Worm (Caenorhabditis elegans) whole organism, L4/young adult: ENCODE measurements around the gene fmo-3.

Experiments
- W03F9.2 ChIP-seq: fragments of 150-350 bp; optimal IDR thresholded peaks from 2 replicates; lab custom pipeline; 2014; ENCODE audit warnings: missing biosample characterization, missing genetic modification characterization
- dao-5 ChIP-seq: sonication (generic microtip); optimal IDR thresholded peaks from 2 replicates; lab custom pipeline; 2016; ENCODE audit warnings: missing genotype, missing genetic modification characterization, moderate library complexity, missing compliant biosample characterization
- him-1 ChIP-seq: sonication (generic microtip); optimal IDR thresholded peaks from 2 replicates; lab custom pipeline; 2016; ENCODE audit warnings: missing genotype, missing genetic modification reagents, missing genetic modification characterization, missing compliant biosample characterization

Gene fmo-3

ce11 chrIII:10691019-10691418, 3.5 kb upstream of the fmo-3 start, which contains the start of gene Y39A1A.17:
Gene Y39A1A.17, minus strand, starts transcription at chrIII:10691119.
- TF ChIP-seq dao-5 (tag; lab: Kevin White, UChicago) (no peak), him-1 (no peak), W03F9.2 (tag; lab: Kevin White, UChicago) (no peak)

ce11 chrIII:10700460-10700859, 6.0 kb downstream of the fmo-3 start, which contains the start of gene Y39A1A.20:
Gene Y39A1A.20, minus strand, starts transcription at chrIII:10700560.
- no peak for TF ChIP-seq W03F9.2 (tag; lab: Kevin White, UChicago)
- TF ChIP-seq dao-5 (tag; lab: Kevin White, UChicago) = no peak
- TF ChIP-seq him-1 = no peak

ce11 chrIII:10702805-10703204, 8.3 kb downstream of the fmo-3 start:
- TF ChIP-seq dao-5 (tag; lab: Kevin White, UChicago) (no peak), him-1 (no peak), W03F9.2 (tag; lab: Kevin White, UChicago) (no peak)

ce11 chrIII:10703833-10704232, 9.4 kb downstream of the fmo-3 start:
- TF ChIP-seq W03F9.2 (tag; lab: Kevin White, UChicago) (no peak), him-1 (no peak), dao-5 (tag; lab: Kevin White, UChicago) (no peak)

DNA sequence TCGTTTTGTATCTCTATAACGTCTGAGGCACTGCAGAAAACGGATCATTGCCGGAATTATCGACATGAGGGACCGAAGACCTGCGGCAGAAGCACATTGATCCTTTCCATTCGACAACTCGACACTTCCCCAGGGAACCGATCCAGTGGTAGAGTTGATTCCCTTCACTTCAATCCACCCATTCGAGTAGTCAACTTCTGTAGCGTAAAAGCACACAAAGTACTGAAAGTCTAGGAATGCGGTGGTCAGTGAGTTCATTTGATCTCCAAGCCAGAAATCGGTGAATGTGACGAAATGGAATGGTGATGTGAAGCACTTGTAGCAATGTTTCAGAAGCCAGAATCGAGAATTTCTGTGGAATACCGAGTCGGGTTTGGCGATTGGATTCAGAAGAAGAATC, 10.0 kb downstream of the fmo-3 start:
- TF ChIP-seq dao-5 (tag; lab: Kevin White, UChicago) = no peak
- no peak for TF ChIP-seq him-1

- no peak for TF ChIP-seq him-1
- TF ChIP-seq dao-5 (tag; lab: Kevin White, UChicago) = no peak
- TF ChIP-seq W03F9.2 (tag; lab: Kevin White, UChicago) = no peak
Observed at ce11 chrIII:10706481-10706880, 12.0 kb downstream of the fmo-3 start.

- TF ChIP-seq dao-5 (tag; lab: Kevin White, UChicago) (no peak), him-1 (peak; percentile 29), W03F9.2 (tag; lab: Kevin White, UChicago) (peak; percentile 69)
Observed at ce11 chrIII:10706972-10707438, 12.5 kb downstream of the fmo-3 start, which contains the start of the genes Y39A1A.21 and Y39A1A.22. Gene Y39A1A.21, minus strand, starts transcription at chrIII:10707022. Gene Y39A1A.22, minus strand, starts transcription at chrIII:10707028.

DNA sequence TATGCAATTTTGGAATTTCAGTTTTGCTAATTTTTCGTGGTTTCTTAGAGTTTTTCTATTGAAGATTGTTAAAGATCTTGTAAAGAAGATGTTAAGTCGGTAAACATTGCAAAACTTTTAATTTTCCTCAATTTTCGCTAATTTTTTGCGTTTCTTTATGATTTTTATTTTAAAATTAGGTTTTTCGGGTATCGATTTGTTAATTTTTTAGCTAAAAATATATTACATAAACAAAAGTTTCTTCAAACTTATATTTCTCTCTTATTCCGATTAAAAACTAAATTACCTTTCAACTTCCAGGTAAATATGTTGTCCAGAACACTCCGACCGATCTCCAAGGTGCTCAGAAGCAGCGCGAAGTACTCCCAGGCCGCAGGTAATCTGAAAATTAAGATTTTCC, 13.0 kb downstream of the fmo-3 start, which contains the start of gene mrpl-12:
TSS of gene mrpl-12 (plus strand) at position 301 of the 400 bp plus-strand sequence.
- TF ChIP-seq him-1 (no peak), dao-5 (tag; lab: Kevin White, UChicago) (no peak), W03F9.2 (tag; lab: Kevin White, UChicago) (no peak)

DNA sequence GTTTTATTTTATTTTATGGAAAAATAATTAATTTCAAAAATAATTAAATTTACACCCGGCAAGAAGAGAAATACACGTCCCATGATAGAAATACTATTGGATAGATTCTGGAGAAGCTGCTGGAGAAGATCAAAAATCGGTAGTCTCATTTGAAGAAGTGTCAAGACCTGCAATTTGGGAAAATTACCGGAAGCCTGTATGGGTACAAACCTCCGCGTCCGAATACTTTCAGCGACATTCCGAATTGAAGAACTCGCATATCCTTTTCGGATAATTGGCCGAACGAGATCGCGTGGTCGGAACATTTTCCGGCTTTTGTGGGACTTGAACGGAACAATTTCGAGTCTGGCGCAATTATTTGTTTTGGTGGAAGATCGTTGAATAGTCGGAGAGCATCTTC, 14.0 kb downstream of the fmo-3 start:
- TF ChIP-seq W03F9.2 (tag; lab: Kevin White, UChicago) (no peak), him-1 (no peak), dao-5 (tag; lab: Kevin White, UChicago) (no peak)

ce11 chrIII:10709676-10710075, 15.2 kb downstream of the fmo-3 start:
- TF ChIP-seq W03F9.2 (tag; lab: Kevin White, UChicago) (no peak), dao-5 (tag; lab: Kevin White, UChicago) (no peak), him-1 (no peak)

- no peak for TF ChIP-seq him-1
- no peak for TF ChIP-seq dao-5 (tag; lab: Kevin White, UChicago)
- no peak for TF ChIP-seq W03F9.2 (tag; lab: Kevin White, UChicago)
Observed at ce11 chrIII:10711192-10711673, 16.8 kb downstream of the fmo-3 start, which contains the start of gene W09D10.5. Gene W09D10.5, minus strand, starts transcription at chrIII:10711536.

- TF ChIP-seq W03F9.2 (tag; lab: Kevin White, UChicago) = no peak
- no peak for TF ChIP-seq dao-5 (tag; lab: Kevin White, UChicago)
- TF ChIP-seq him-1 = no peak
Observed at ce11 chrIII:10714541-10714940, 20.1 kb downstream of the fmo-3 start.

DNA sequence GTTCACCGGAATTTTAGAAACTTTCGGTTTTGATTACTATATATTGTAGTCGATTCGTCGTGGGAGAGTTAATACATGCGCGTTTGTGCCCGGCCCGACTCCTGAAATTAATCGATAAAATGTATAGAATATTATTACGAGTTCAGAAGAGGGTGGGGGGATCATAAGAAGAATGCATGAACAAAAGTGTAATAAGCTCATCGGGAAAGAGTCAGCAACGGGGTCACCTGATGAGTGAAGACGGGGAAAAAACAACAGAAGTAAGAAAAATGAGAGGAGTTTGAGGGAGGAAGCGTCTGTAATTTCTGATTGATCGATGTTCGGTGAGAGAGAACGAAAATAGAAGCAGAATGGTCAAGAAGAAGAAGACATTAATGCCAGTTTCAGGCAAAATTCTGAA, 21.6 kb downstream of the fmo-3 start, which contains the start of gene W09D10.4:
TSS of gene W09D10.4 (minus strand) at position 101 of the 400 bp plus-strand sequence.
- TF ChIP-seq W03F9.2 (tag; lab: Kevin White, UChicago) (no peak), him-1 (no peak), dao-5 (tag; lab: Kevin White, UChicago) (no peak)

DNA sequence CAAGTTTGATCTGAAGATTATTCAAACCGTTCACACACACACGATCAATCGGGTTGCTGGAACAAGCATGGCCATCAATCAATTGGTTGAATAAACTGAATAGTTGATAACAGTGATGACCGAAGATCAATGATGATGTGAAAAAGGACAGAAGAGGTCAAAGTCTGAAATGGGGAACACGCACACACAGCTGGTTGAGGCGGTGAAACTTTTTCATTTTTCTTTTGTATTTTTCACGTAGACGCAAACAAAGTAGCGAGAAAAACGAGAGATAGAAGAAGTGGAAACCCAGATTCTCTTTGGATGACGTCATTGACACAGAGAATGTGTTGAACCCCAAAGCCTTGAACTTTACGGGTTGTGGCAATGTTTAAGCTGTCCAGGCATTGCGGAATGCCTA, 23.0 kb downstream of the fmo-3 start:
- no peak for TF ChIP-seq W03F9.2 (tag; lab: Kevin White, UChicago)

DNA sequence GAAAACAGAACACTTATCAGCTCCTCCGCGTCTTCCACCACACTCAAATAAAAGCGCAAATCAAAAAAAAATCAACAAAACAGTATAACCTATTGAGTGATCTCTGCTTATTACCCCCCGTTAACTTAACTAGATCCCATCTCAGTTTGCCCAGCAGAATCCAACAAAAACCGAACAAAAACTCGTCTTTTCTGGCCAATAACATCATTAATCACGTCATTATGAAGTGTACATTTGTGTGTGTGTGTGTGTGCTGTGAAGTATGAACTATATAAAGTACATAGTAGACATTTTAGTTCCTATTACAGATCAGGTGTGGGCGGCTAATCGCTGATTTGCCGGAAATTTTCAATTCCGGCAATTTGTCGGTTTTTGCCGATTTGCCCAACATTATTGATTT, 23.6 kb downstream of the fmo-3 start:
- no peak for TF ChIP-seq W03F9.2 (tag; lab: Kevin White, UChicago)
- no peak for TF ChIP-seq him-1
- TF ChIP-seq dao-5 (tag; lab: Kevin White, UChicago) = no peak
